Worm (Caenorhabditis elegans) whole organism, L4/young adult: ENCODE measurements around the gene F46G10.2.

Experiments
- W03F9.2 ChIP-seq: fragments of 150-350 bp; optimal IDR thresholded peaks from 2 replicates; lab custom pipeline; 2014; ENCODE audit warnings: missing biosample characterization, missing genetic modification characterization
- dao-5 ChIP-seq: sonication (generic microtip); optimal IDR thresholded peaks from 2 replicates; lab custom pipeline; 2016; ENCODE audit warnings: missing genotype, missing genetic modification characterization, moderate library complexity, missing compliant biosample characterization
- him-1 ChIP-seq: sonication (generic microtip); optimal IDR thresholded peaks from 2 replicates; lab custom pipeline; 2016; ENCODE audit warnings: missing genotype, missing genetic modification reagents, missing genetic modification characterization, missing compliant biosample characterization

The F46G10.2 gene

ce11 chrX:13305779-13306178 lies 17.0 kb upstream of the F46G10.2 start, which contains the start of gene srd-43:
Gene srd-43, minus strand, starts transcription at chrX:13305844.
- TF ChIP-seq dao-5 (tag; lab: Kevin White, UChicago) (no peak), W03F9.2 (no peak), him-1 (tag; lab: Kevin White, UChicago) (no peak)

ce11 chrX:13306869-13307446 lies 15.8 kb upstream of the F46G10.2 start:
- peak; percentile 80 for TF ChIP-seq W03F9.2
- TF ChIP-seq him-1 (tag; lab: Kevin White, UChicago) = peak; percentile 89
- TF ChIP-seq dao-5 (tag; lab: Kevin White, UChicago) = peak; percentile 93

ce11 chrX:13307852-13308251 lies 14.9 kb upstream of the F46G10.2 start:
- TF ChIP-seq dao-5 (tag; lab: Kevin White, UChicago) (no peak), W03F9.2 (no peak), him-1 (tag; lab: Kevin White, UChicago) (no peak)

DNA sequence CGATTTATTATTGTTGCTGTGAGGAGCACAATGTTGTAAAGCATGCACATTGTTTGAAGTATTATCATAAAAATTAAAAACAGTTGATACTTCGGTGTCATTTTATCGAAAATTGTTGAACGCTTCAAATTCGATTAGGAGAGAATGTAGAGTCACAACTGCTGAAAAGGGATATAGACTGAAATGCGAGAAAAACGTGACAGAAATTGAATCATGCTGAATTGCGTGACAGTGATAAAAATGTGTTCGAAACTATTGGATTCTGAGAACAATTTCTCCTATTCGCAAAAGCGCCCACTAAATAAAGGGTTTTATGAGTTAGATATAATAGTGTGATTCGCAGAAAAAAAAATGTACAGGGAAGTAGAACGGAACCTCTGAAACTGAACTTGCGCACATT lies 14.0 kb upstream of the F46G10.2 start, which contains the start of gene srxa-8:
Gene srxa-8 (minus strand): TSS at position 101 of the 400 bp plus-strand sequence.
- TF ChIP-seq him-1 (tag; lab: Kevin White, UChicago) = no peak
- TF ChIP-seq dao-5 (tag; lab: Kevin White, UChicago) = no peak
- no peak for TF ChIP-seq W03F9.2

ce11 chrX:13310763-13311162 lies 12.0 kb upstream of the F46G10.2 start:
- TF ChIP-seq him-1 (tag; lab: Kevin White, UChicago) (no peak), dao-5 (tag; lab: Kevin White, UChicago) (no peak), W03F9.2 (no peak)

ce11 chrX:13311641-13312423 lies 10.9 kb upstream of the F46G10.2 start, which contains the start of gene F46G10.1:
Gene F46G10.1, minus strand, starts transcription at chrX:13311755.
- TF ChIP-seq dao-5 (tag; lab: Kevin White, UChicago) (no peak), W03F9.2 (no peak), him-1 (tag; lab: Kevin White, UChicago) (no peak)

ce11 chrX:13315093-13315492 lies 7.7 kb upstream of the F46G10.2 start:
- TF ChIP-seq him-1 (tag; lab: Kevin White, UChicago) (no peak), W03F9.2 (no peak), dao-5 (tag; lab: Kevin White, UChicago) (no peak)

DNA sequence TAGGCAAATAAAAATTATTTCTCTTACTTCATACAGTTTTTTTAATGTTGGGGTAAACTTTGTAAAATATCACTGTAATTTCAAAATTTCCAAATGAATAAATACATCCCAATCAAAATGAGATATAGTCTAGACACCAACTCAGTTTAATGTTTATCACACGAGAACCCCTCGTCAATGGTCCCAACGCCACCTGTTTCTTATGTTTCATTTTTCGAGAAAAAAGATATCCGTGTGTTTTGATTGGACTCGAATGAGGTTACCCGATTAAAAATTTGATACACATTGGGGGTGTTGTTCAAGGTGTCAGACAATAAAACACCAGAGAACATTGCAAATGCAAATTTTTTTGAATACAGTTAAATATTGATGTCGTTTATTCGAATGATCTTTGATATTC lies 5.2 kb upstream of the F46G10.2 start:
- no peak for TF ChIP-seq him-1 (tag; lab: Kevin White, UChicago)
- TF ChIP-seq W03F9.2 = no peak
- no peak for TF ChIP-seq dao-5 (tag; lab: Kevin White, UChicago)

DNA sequence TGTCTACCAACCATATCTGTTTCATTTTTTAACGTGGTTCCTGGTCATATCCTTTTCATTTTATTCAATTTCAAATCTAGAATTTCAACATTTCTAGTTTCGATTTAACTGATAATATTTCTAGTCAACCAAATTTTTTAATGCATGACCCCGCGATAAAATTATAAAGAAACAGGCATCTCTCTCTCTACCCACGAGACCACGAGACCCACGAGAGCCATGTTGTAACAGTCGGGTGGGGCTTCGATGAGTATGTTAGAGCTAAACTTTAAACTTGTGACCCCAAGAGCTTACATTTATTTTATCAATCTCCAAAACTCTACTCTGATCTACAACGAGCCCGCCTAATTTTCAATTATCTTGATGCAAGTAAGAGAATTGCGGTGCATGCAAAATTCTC lies 4.4 kb upstream of the F46G10.2 start:
- no peak for TF ChIP-seq W03F9.2
- TF ChIP-seq dao-5 (tag; lab: Kevin White, UChicago) = no peak
- no peak for TF ChIP-seq him-1 (tag; lab: Kevin White, UChicago)

DNA sequence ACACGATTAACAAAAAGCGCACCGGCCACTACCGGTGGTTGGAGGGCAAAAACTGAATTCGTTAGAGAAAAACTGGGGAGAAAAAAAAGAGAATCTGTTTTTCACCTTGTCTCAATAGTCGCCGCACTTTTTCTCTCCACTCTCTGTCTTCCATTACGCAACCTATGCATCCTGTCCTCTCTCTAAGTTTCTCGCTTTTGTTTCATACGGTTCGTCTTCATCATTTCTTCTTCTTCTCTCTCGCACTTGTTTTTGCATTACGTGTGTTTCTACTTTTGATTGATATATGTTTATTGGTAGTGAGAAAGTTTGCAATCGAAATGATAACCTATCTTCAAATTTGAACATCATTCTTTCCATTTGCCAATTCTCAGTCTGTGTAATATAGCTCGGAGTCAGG lies 2.2 kb upstream of the F46G10.2 start:
- no peak for TF ChIP-seq dao-5 (tag; lab: Kevin White, UChicago)
- no peak for TF ChIP-seq W03F9.2
- no peak for TF ChIP-seq him-1 (tag; lab: Kevin White, UChicago)

DNA sequence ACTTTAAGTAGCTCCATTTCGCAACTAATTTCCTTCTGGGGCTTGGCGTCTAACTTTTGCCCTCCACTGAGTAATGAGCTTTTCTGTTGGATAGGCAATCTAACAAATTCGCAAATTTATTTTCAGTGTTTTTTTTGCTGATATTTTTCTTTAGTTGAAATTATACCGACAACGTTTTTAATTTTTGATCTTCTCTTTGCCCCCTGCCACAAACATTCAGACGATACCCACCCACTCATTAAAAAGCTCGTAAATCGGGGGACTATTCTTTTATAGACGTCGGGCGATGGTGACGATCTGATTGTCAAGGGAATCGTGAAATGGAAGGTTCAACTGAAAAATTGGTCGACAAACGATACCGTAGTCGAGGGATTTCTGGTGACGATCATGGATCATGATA lies 934 bp downstream of the F46G10.2 start:
- TF ChIP-seq W03F9.2 (no peak), him-1 (tag; lab: Kevin White, UChicago) (no peak), dao-5 (tag; lab: Kevin White, UChicago) (no peak)

DNA sequence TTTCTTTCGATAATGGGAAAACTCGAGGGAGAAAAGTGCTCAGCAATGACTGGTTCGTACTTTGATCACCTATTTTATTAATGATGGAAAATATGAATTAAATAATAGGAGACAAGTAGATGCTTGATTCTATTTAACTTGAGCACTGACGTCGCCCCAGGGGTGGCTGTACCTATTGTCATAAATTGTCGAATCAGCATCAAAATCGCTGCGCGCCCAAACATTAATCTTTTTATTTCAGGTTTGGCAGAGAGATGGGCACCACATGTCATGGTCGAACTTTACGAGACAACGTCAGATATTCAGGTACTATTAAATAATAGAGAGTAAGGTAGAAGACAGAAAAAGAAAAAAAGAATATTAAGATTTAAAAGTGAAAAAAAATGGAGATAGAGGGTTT lies 1.6 kb downstream of the F46G10.2 start:
- TF ChIP-seq dao-5 (tag; lab: Kevin White, UChicago) (no peak), W03F9.2 (no peak)

ce11 chrX:13325039-13325438 lies 2.3 kb downstream of the F46G10.2 start:
- TF ChIP-seq him-1 (tag; lab: Kevin White, UChicago) (no peak), W03F9.2 (no peak), dao-5 (tag; lab: Kevin White, UChicago) (no peak)

DNA sequence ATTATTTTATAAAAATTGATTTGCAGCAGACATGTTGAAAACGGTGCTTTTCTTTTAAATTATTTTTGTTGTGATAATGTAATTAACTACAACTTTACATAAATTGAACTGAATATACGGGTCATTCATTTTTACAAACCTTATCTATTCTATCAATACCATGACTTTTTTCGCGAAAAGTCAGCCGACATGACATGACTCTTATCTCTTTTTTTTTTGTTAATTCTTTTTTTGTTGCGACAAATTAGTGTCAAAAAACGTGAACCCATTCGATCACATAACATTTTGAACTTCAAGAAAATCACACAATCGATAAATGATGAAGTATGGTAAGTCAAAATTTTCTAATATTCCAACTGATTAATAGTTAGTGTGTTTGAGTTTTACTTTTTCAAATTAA lies 5.3 kb downstream of the F46G10.2 start, which contains the start of gene sir-2.2:
Gene sir-2.2 (plus strand): TSS at position 34 of the 400 bp plus-strand sequence.
- no peak for TF ChIP-seq W03F9.2
- no peak for TF ChIP-seq him-1 (tag; lab: Kevin White, UChicago)
- TF ChIP-seq dao-5 (tag; lab: Kevin White, UChicago) = no peak
